Fruit fly (Drosophila melanogaster) Kc167 (cell line): Measurements from ENCODE around the gene RpS28a.

Source experiments
- Sin3A ChIP-seq: fragments of >200 bp; optimal IDR thresholded peaks from 2 replicates; lab custom pipeline; 2018; ENCODE audit warnings: missing external identifiers
- h ChIP-seq: fragments of >200 bp; optimal IDR thresholded peaks from 3 replicates; lab custom pipeline; 2018; ENCODE audit warnings: missing external identifiers
- psq ChIP-seq: fragments of >200 bp; optimal IDR thresholded peaks from 2 replicates; lab custom pipeline; 2017; ENCODE audit warnings: missing external identifiers

DNA sequence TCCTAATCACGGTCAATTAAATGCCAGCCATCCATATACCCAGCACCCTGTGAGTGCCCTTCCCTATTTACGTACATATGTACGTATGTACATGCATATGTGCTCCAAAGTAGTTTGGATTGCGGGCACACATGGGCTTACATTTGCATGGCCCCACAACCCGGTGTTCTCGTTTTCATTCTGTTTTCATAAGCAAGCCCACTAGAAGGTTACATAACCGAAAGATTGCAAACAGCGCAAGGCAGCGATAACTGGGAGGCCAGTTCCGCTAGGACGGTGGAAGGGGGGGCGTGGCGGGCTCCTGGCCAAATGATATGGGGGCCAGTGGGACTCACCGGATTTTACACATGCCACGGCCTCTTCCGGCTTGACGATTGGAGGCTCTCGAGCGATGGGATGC, 8.0 kb downstream of the RpS28a start:
- TF ChIP-seq psq (no peak), h (no peak), Sin3A (lab: Kevin White, UChicago) (no peak)
